Worm (Caenorhabditis elegans): ENCODE measurements around the gene srd-70.

The srd-70 gene

ce11 chrV:20497537-20497936, 43.6 kb downstream of the srd-70 start (continued):
- TF ChIP-seq egrh-3 (GFP tag; IDR thresholded peaks at IDR 0.05) (no peak), ztf-22 (GFP tag; optimal IDR thresholded peaks at IDR 0.05) (peak; percentile 56), F23B12.7 (tag; optimal IDR thresholded peaks at IDR 0.05; ENCODE audit: insufficient read depth) (no peak), somi-1 (GFP tag; optimal IDR thresholded peaks at IDR 0.05) (no peak), snpc-1.1 (tag; optimal IDR thresholded peaks at IDR 0.05; ENCODE audit: insufficient read depth) (no peak), ceh-79 (tag; optimal IDR thresholded peaks at IDR 0.05) (peak; percentile 25), Y53F4B.3 (GFP tag; IDR thresholded peaks at IDR 0.05) (no peak), tlf-1 (GFP tag; optimal IDR thresholded peaks at IDR 0.05) (peak; percentile 67), pbrm-1 (GFP tag; IDR thresholded peaks at IDR 0.05) (peak; percentile 75), hlh-26 (GFP tag; conservative IDR thresholded peaks at IDR 0.05) (no peak), him-1 (tag; optimal IDR thresholded peaks at IDR 0.05) (no peak), attf-5 (GFP tag; optimal IDR thresholded peaks at IDR 0.05) (no peak), lin-40 (tag; optimal IDR thresholded peaks at IDR 0.05) (peak; percentile 35), ztf-25 (GFP tag; IDR thresholded peaks at IDR 0.05) (no peak), ztf-18 (tag; optimal IDR thresholded peaks at IDR 0.05) (no peak), Y95B8A.8 (GFP tag; IDR thresholded peaks at IDR 0.05) (0 out of 2 replicates have a peak, but pooled peaks have one; percentile 56), sptf-2 (GFP tag; optimal IDR thresholded peaks at IDR 0.05) (no peak), mcd-1 (GFP tag; IDR thresholded peaks at IDR 0.05) (no peak), hmg-1.2 (GFP tag; IDR thresholded peaks at IDR 0.05) (no peak; the same call in 1 of the 2 replicates), cebp-1 (GFP tag; IDR thresholded peaks at IDR 0.05) (no peak), cebp-1 (tag; optimal IDR thresholded peaks at IDR 0.05) (peak; percentile 61), lin-26 (GFP tag; IDR thresholded peaks at IDR 0.05) (no peak), Y53G8AR.9 (GFP tag; conservative IDR thresholded peaks at IDR 0.05) (0 out of 2 replicates have a peak, but pooled peaks have one; percentile 65), nfya-1 (tag; optimal IDR thresholded peaks at IDR 0.05; ENCODE audit: borderline replicate concordance, insufficient read depth) (no peak), ZK185.1 (tag; optimal IDR thresholded peaks at IDR 0.05; ENCODE audit: poor library complexity, severe bottlenecking) (peak; percentile 60), F55B11.4 (tag; optimal IDR thresholded peaks at IDR 0.05; ENCODE audit: borderline replicate concordance, insufficient read depth) (no peak), ceh-100 (GFP tag; IDR thresholded peaks at IDR 0.05) (peak; percentile 46; the same call in 1 of the 2 replicates), madf-6 (GFP tag; IDR thresholded peaks at IDR 0.05) (peak; percentile 67), tbp1 (GFP tag; optimal IDR thresholded peaks at IDR 0.05) (peak; percentile 45), nfyb-1 (GFP tag; IDR thresholded peaks at IDR 0.05) (0 out of 2 replicates have a peak, but pooled peaks have one; percentile 27), mel-28 (tag; optimal IDR thresholded peaks at IDR 0.05; ENCODE audit: borderline replicate concordance) (no peak), T26A5.8 (tag; optimal IDR thresholded peaks at IDR 0.05) (no peak), ceh-27 (GFP tag; optimal IDR thresholded peaks at IDR 0.05) (no peak), lin-35 (GFP tag; optimal IDR thresholded peaks at IDR 0.05) (no peak), egl-18 (GFP tag; IDR thresholded peaks at IDR 0.05) (no peak), tbx-9 (tag; optimal IDR thresholded peaks at IDR 0.05; ENCODE audit: borderline replicate concordance) (no peak), D2030.7 (GFP tag; IDR thresholded peaks at IDR 0.05) (0 out of 2 replicates have a peak, but pooled peaks have one; percentile 22), mes-4 (tag; optimal IDR thresholded peaks at IDR 0.05) (no peak), unc-62 (GFP tag; optimal IDR thresholded peaks at IDR 0.05) (no peak), rpc-1 (optimal IDR thresholded peaks at IDR 0.05) (no peak), rpc-1 (tag; optimal IDR thresholded peaks at IDR 0.05) (no peak), egl-44 (GFP tag; IDR thresholded peaks at IDR 0.05) (no peak; the same call in 1 of the 2 replicates)

Measured in whole organism, young adult.